Worm (Caenorhabditis elegans) whole organism, L1 larva: ENCODE results near the gene Y32B12B.4.
"Not testable (repeated sequence)": the region's sequence is repeated elsewhere in the genome, so short reads cannot be mapped to it uniquely, and the experiment has no call there.

Experiments
- C04F5.9 ChIP-seq: sonication (generic microtip); optimal IDR thresholded peaks from 2 replicates; lab custom pipeline; 2016; ENCODE audit warnings: missing genetic modification characterization, missing compliant biosample characterization
- C16A3.4 ChIP-seq: fragments of 150-350 bp; optimal IDR thresholded peaks from 2 replicates; lab custom pipeline; 2014; ENCODE audit warnings: missing biosample characterization, missing genetic modification characterization
- alr-1 ChIP-seq: fragments of 200-800 bp; sonication (Bioruptor generic); optimal IDR thresholded peaks from 2 replicates; lab custom pipeline; 2018; ENCODE audit warnings: borderline replicate concordance, mild to moderate bottlenecking, missing genetic modification characterization, missing compliant biosample characterization
- ama-1 ChIP-seq: fragments of 150-350 bp; optimal IDR thresholded peaks from 2 replicates; lab custom pipeline; 2014
- blmp-1 ChIP-seq: fragments of 150-350 bp; optimal IDR thresholded peaks from 2 replicates; lab custom pipeline; 2014; ENCODE audit warnings: missing biosample characterization, missing genetic modification characterization
- ceh-82 ChIP-seq, 3 experiments: fragments of 150-350 bp in 1 of 3; sonication (generic microtip) in 2 of 3; optimal IDR thresholded peaks; 2 replicates each; lab custom pipeline; 2014 to 2017; ENCODE audit warnings: missing biosample characterization in 3 of 3, missing genetic modification characterization in 3 of 3
- ceh-88 ChIP-seq: fragments of 200-800 bp; sonication (Bioruptor generic); IDR thresholded peaks from 2 replicates; pipeline ENCODE4 v1.3.6; 2022; ENCODE audit warnings: missing genetic modification characterization, missing compliant biosample characterization
- ceh-90 ChIP-seq: sonication (generic microtip); optimal IDR thresholded peaks from 2 replicates; lab custom pipeline; 2016; ENCODE audit warnings: missing genetic modification characterization, missing compliant biosample characterization
- ces-1 ChIP-seq: fragments of 150-350 bp; optimal IDR thresholded peaks from 2 replicates; lab custom pipeline; 2014; ENCODE audit warnings: missing biosample characterization, missing genetic modification reagents, missing genetic modification characterization
- elt-3 ChIP-seq, 6 experiments: fragments of 150-350 bp in 1 of 6; sonication (generic microtip); optimal IDR thresholded peaks; 2 replicates each; lab custom pipeline; 2017 to 2018; ENCODE audit warnings: missing biosample characterization in 6 of 6, missing genetic modification characterization in 6 of 6, inconsistent platforms in 1 of 6
- ets-5 ChIP-seq: fragments of 200-800 bp; sonication (Bioruptor generic); IDR thresholded peaks from 2 replicates; pipeline ENCODE4 v1.3.6; 2022; ENCODE audit warnings: missing genetic modification characterization, missing compliant biosample characterization
- fkh-4 ChIP-seq: sonication (generic microtip); optimal IDR thresholded peaks from 2 replicates; lab custom pipeline; 2016; ENCODE audit warnings: missing compliant biosample characterization, missing genetic modification characterization, borderline replicate concordance
- hlh-4 ChIP-seq: sonication (generic microtip); optimal IDR thresholded peaks from 2 replicates; lab custom pipeline; 2016; ENCODE audit warnings: mild to moderate bottlenecking, missing genetic modification characterization, missing compliant biosample characterization
- hpl-2 ChIP-seq: fragments of 150-350 bp; optimal IDR thresholded peaks from 2 replicates; lab custom pipeline; 2014; ENCODE audit warnings: missing biosample characterization, missing genetic modification reagents, missing genetic modification characterization
- jun-1 ChIP-seq: fragments of 150-350 bp; optimal IDR thresholded peaks from 2 replicates; lab custom pipeline; 2014; ENCODE audit warnings: missing biosample characterization, missing genetic modification reagents, missing genetic modification characterization
- lin-14 ChIP-seq: fragments of 200-800 bp; sonication (Bioruptor generic); optimal IDR thresholded peaks from 2 replicates; lab custom pipeline; 2018; ENCODE audit warnings: mild to moderate bottlenecking, missing genetic modification characterization, moderate library complexity, missing compliant biosample characterization
- mab-9 ChIP-seq: fragments of 200-800 bp; sonication (Bioruptor generic); IDR thresholded peaks from 2 replicates; pipeline ENCODE4 v1.3.6; 2022; ENCODE audit warnings: missing genetic modification reagents, missing genetic modification characterization, missing compliant biosample characterization
- mef-2 ChIP-seq: fragments of 150-350 bp; optimal IDR thresholded peaks from 2 replicates; lab custom pipeline; 2014; ENCODE audit warnings: missing biosample characterization, missing genetic modification characterization
- mep-1 ChIP-seq: fragments of 150-350 bp; optimal IDR thresholded peaks from 2 replicates; lab custom pipeline; 2014; ENCODE audit warnings: missing biosample characterization, missing genetic modification characterization
- nhr-11 ChIP-seq: fragments of 150-350 bp; optimal IDR thresholded peaks from 2 replicates; lab custom pipeline; 2014; ENCODE audit warnings: missing biosample characterization, missing genetic modification characterization
- nhr-12 ChIP-seq: sonication (generic microtip); optimal IDR thresholded peaks from 2 replicates; lab custom pipeline; 2017; ENCODE audit warnings: missing biosample characterization, missing genetic modification characterization
- nhr-20 ChIP-seq: sonication (generic microtip); optimal IDR thresholded peaks from 2 replicates; lab custom pipeline; 2016; ENCODE audit warnings: mild to moderate bottlenecking, missing genetic modification characterization, missing compliant biosample characterization
- nhr-84 ChIP-seq: sonication (generic microtip); optimal IDR thresholded peaks from 2 replicates; lab custom pipeline; 2017; ENCODE audit warnings: missing biosample characterization, missing genetic modification characterization
- pag-3 ChIP-seq: sonication (generic microtip); optimal IDR thresholded peaks from 2 replicates; lab custom pipeline; 2017; ENCODE audit warnings: missing genetic modification characterization, mild to moderate bottlenecking, missing compliant biosample characterization, antibody characterized with exemption, borderline replicate concordance; ENCODE audit not compliant: insufficient read depth
- pqm-1 ChIP-seq: sonication (generic microtip); optimal IDR thresholded peaks from 3 replicates; lab custom pipeline; 2017; ENCODE audit warnings: missing biosample characterization, missing genetic modification characterization
- rnt-1 ChIP-seq: sonication (generic microtip); optimal IDR thresholded peaks from 2 replicates; lab custom pipeline; 2016; ENCODE audit warnings: mild to moderate bottlenecking, missing genetic modification characterization, moderate library complexity, missing compliant biosample characterization
- snu-23 ChIP-seq: sonication (generic microtip); optimal IDR thresholded peaks from 2 replicates; lab custom pipeline; 2016; ENCODE audit warnings: missing genetic modification characterization, missing compliant biosample characterization
- sox-4 ChIP-seq: sonication (generic microtip); optimal IDR thresholded peaks from 2 replicates; lab custom pipeline; 2016; ENCODE audit warnings: missing genetic modification characterization, missing compliant biosample characterization
- sup-37 ChIP-seq: fragments of 200-800 bp; sonication (Bioruptor generic); optimal IDR thresholded peaks from 2 replicates; lab custom pipeline; 2018; ENCODE audit warnings: mild to moderate bottlenecking, missing genetic modification characterization, missing compliant biosample characterization
- tbx-2 ChIP-seq: sonication (generic microtip); optimal IDR thresholded peaks from 2 replicates; lab custom pipeline; 2016; ENCODE audit warnings: missing genetic modification characterization, missing compliant biosample characterization
- tlp-1 ChIP-seq: fragments of 150-350 bp; optimal IDR thresholded peaks from 2 replicates; lab custom pipeline; 2014; ENCODE audit warnings: missing biosample characterization, missing genetic modification characterization
- unc-62 ChIP-seq: fragments of 150-350 bp; optimal IDR thresholded peaks from 2 replicates; lab custom pipeline; 2014; ENCODE audit warnings: missing biosample characterization, missing genetic modification reagents, missing genetic modification characterization
- unc-98 ChIP-seq: fragments of 200-800 bp; sonication (Bioruptor generic); IDR thresholded peaks from 2 replicates; pipeline ENCODE4 v1.3.6; 2022; ENCODE audit warnings: missing genetic modification characterization, missing compliant biosample characterization
- ztf-11 ChIP-seq, 2 experiments: sonication (generic microtip); optimal IDR thresholded peaks; 2 replicates each; lab custom pipeline; 2016 to 2017; ENCODE audit warnings: missing genetic modification characterization in 2 of 2, missing biosample characterization in 1 of 2, missing compliant biosample characterization in 1 of 2

The Y32B12B.4 gene

DNA sequence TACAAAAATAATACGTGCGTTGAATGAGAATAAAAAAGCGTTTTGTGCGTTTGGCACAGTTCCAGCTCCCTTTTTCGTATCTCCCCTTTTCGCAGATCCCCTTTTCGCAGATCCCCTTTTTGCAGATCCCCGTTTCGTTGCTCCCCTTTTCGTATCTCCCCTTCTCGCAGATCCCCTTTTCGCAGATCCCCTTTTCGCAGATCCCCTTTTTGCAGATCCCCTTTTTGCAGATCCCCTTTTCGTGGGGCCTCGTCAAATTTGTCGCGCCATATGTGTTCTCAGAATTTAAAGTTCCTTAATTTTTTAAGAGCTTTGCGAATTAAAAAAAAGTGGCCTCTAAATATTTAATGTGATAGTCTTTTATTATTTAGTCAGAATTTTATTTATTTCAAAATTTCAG, at the start of gene Y32B12B.4:
Y32B12B.4 (plus strand) TSS at position 399 of the 400 bp plus-strand sequence.
- TF ChIP-seq unc-98 (GFP tag; lab: Robert Waterston, UW): peak; percentile 72
- no peak for TF ChIP-seq C04F5.9 (tag; lab: Kevin White, UChicago)
- no peak for TF ChIP-seq ceh-88 (GFP tag; lab: Robert Waterston, UW)
- TF ChIP-seq ztf-11 (tag; optimal IDR thresholded peaks at IDR 0.05; lab: Kevin White, UChicago): peak in 1 of 2 experiments; percentile 26
- peak; percentile 49 for TF ChIP-seq rnt-1 (tag; lab: Kevin White, UChicago)
- TF ChIP-seq tbx-2: peak; percentile 3
- peak; percentile 24; the same call in 1 of the 2 replicates for TF ChIP-seq mab-9 (GFP tag; lab: Robert Waterston, UW)
- no peak for TF ChIP-seq sox-4 (tag; lab: Kevin White, UChicago)
- TF ChIP-seq, all 84 proteins: peak for 5

DNA sequence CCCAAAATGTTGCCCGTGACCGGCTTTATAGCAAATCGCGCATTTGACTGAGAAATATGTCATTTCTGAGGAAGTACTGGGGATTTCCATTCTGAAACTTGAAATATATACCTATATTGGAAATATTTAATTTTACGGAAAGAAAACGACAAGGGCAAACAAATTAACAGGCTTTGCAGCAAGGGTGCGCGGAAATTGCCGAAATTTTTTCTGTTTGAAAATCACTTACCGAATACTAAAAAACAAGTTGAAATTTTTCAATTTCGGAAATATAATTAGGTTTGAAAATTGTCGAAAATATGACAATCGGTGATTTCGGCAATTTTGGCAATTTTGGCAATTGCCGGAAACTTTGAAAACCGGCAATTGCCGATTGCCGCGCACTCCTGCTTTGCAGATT, 47.3 kb upstream of the Y32B12B.4 start, which contains the start of gene nhr-54:
nhr-54 (minus strand) TSS at position 101 of the 400 bp plus-strand sequence.
- TF ChIP-seq snu-23 (GFP tag; lab: Kevin White, UChicago) (no peak), ets-5 (GFP tag; lab: Robert Waterston, UW) (no peak), ceh-82 (tag; optimal IDR thresholded peaks at IDR 0.05; lab: Kevin White, UChicago) (no peak), nhr-84 (tag; lab: Kevin White, UChicago) (no peak)

DNA sequence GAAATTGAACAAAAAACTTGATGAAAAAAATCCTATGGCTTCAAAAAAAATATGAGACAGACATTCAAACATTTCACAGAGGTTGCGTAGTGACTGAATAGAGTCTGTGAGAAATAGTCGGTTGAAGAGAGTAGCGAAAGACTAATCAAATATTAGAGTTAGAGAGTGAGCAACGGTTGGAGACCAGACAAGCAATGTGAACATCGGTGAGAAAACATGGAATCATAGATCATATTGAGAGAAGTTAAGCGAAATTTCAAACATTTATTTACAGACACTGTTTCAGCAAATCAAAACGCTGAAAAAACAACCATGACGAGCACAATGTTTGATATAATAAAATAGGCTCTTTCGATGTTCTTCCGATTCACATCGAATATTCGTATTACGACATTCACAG, 46.5 kb upstream of the Y32B12B.4 start:
- TF ChIP-seq hlh-4 (tag; lab: Kevin White, UChicago) (no peak), lin-14 (GFP tag; lab: Kevin White, UChicago) (peak; percentile 8)

DNA sequence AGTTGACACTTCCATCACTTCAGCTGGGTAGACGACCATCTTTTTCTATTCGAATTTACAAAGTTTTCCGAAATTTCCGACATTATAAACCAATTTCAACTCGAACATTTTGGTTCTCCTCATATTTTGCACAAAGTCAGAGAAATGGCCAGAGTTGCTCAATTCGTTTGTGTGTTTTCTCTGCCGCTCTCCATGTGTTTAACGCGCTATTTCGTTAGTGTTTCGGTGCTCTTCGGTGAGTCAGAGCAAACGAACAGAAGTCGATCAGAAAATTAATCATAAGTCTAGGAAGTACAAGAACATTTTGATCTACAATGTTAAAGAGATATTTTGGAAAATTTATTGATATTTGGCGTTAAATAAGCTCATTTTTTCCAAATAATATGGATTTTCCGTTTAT, 44.5 kb upstream of the Y32B12B.4 start, which contains the start of gene srr-3:
srr-3 (minus strand) TSS at position 101 of the 400 bp plus-strand sequence.
- TF ChIP-seq nhr-20 (tag; lab: Kevin White, UChicago) (no peak), pqm-1 (no peak), mep-1 (no peak), ces-1 (GFP tag; lab: Kevin White, UChicago) (no peak), hlh-4 (tag; lab: Kevin White, UChicago) (no peak), ama-1 (lab: Kevin White, UChicago) (no peak), ceh-90 (tag; lab: Kevin White, UChicago) (no peak), hpl-2 (GFP tag; lab: Kevin White, UChicago) (no peak), nhr-12 (no peak), C16A3.4 (tag; lab: Kevin White, UChicago) (no peak), unc-62 (GFP tag; lab: Kevin White, UChicago) (no peak), pag-3 (no peak), blmp-1 (tag; lab: Kevin White, UChicago) (no peak), sup-37 (GFP tag; lab: Kevin White, UChicago) (no peak), nhr-84 (tag; lab: Kevin White, UChicago) (no peak), tlp-1 (tag; lab: Kevin White, UChicago) (no peak), lin-14 (GFP tag; lab: Kevin White, UChicago) (no peak), elt-3 (tag; optimal IDR thresholded peaks at IDR 0.05; lab: Kevin White, UChicago) (no peak), nhr-11 (no peak), jun-1 (no peak)

DNA sequence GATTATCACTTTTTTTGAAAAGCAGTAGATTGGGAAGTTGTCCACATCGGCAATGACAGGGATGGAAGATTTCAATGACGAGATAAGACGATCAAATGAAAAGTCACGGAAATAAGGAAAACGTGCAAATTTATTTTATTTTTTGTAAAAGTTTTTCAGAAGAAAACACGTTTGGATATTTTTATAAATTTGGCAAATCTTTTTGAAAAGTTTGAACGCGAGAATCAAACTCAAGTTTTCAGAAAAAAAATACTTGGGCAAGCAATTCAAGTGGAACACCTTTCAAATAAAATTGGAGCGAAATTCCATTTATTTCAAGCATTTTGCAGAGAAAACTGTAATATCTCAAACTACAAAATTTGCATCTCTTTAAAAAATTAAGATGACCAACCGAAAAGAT, 38.0 kb upstream of the Y32B12B.4 start, which contains the start of gene F36D3.5:
F36D3.5 (minus strand) TSS at position 101 of the 400 bp plus-strand sequence.
- not testable (repeated sequence) for TF ChIP-seq alr-1 (tag; lab: Kevin White, UChicago); fkh-4 (tag; lab: Kevin White, UChicago); mef-2
- TF ChIP-seq, all 84 proteins: peak for 0; not testable (repeated sequence) for 84
